Worm (Caenorhabditis elegans) whole organism, L1 larva: ENCODE measurements around the gene ZK1320.5.

Experiments
- C04F5.9 ChIP-seq: sonication (generic microtip); optimal IDR thresholded peaks from 2 replicates; lab custom pipeline; 2016; ENCODE audit warnings: missing genetic modification characterization, missing compliant biosample characterization
- aha-1 ChIP-seq: fragments of 150-350 bp; optimal IDR thresholded peaks from 2 replicates; lab custom pipeline; 2014; ENCODE audit warnings: missing biosample characterization, missing genetic modification characterization
- alr-1 ChIP-seq: fragments of 200-800 bp; sonication (Bioruptor generic); optimal IDR thresholded peaks from 2 replicates; lab custom pipeline; 2018; ENCODE audit warnings: borderline replicate concordance, mild to moderate bottlenecking, missing genetic modification characterization, missing compliant biosample characterization
- blmp-1 ChIP-seq: fragments of 150-350 bp; optimal IDR thresholded peaks from 2 replicates; lab custom pipeline; 2014; ENCODE audit warnings: missing biosample characterization, missing genetic modification characterization
- ceh-8 ChIP-seq: fragments of 200-800 bp; sonication (Bioruptor generic); optimal IDR thresholded peaks from 2 replicates; lab custom pipeline; 2018; ENCODE audit warnings: mild to moderate bottlenecking, missing genetic modification characterization, moderate library complexity, missing compliant biosample characterization
- ceh-82 ChIP-seq, 3 experiments: fragments of 150-350 bp in 1 of 3; sonication (generic microtip) in 2 of 3; optimal IDR thresholded peaks; 2 replicates each; lab custom pipeline; 2014 to 2017; ENCODE audit warnings: missing biosample characterization in 3 of 3, missing genetic modification characterization in 3 of 3
- ceh-90 ChIP-seq: sonication (generic microtip); optimal IDR thresholded peaks from 2 replicates; lab custom pipeline; 2016; ENCODE audit warnings: missing genetic modification characterization, missing compliant biosample characterization
- dpl-1 ChIP-seq, 3 experiments: fragments of 150-350 bp in 2 of 3; sonication (generic microtip) in 1 of 3; optimal IDR thresholded peaks; 2 replicates each; lab custom pipeline; 2014 to 2017; ENCODE audit warnings: missing biosample characterization in 3 of 3, missing genetic modification characterization in 3 of 3, missing genetic modification reagents in 3 of 3
- dsc-1 ChIP-seq: sonication (generic microtip); optimal IDR thresholded peaks from 2 replicates; lab custom pipeline; 2016; ENCODE audit warnings: mild to moderate bottlenecking, missing genetic modification characterization, missing compliant biosample characterization
- efl-3 ChIP-seq: fragments of 200-800 bp; sonication (Bioruptor generic); optimal IDR thresholded peaks from 2 replicates; lab custom pipeline; 2018; ENCODE audit warnings: mild to moderate bottlenecking, missing genetic modification characterization, missing compliant biosample characterization
- egl-13 ChIP-seq: sonication (generic microtip); optimal IDR thresholded peaks from 2 replicates; lab custom pipeline; 2016; ENCODE audit warnings: missing genotype, missing genetic modification reagents, missing genetic modification characterization, missing compliant biosample characterization
- elt-2 ChIP-seq: sonication (generic microtip); optimal IDR thresholded peaks from 2 replicates; lab custom pipeline; 2016; ENCODE audit warnings: missing genetic modification characterization, mild to moderate bottlenecking, inconsistent platforms, missing compliant biosample characterization, missing genetic modification reagents
- elt-3 ChIP-seq, 6 experiments: fragments of 150-350 bp in 1 of 6; sonication (generic microtip); optimal IDR thresholded peaks; 2 replicates each; lab custom pipeline; 2017 to 2018; ENCODE audit warnings: missing biosample characterization in 6 of 6, missing genetic modification characterization in 6 of 6, inconsistent platforms in 1 of 6
- fkh-10 ChIP-seq: sonication (generic microtip); optimal IDR thresholded peaks from 2 replicates; lab custom pipeline; 2017; ENCODE audit warnings: missing biosample characterization, missing genetic modification reagents, missing genetic modification characterization
- fos-1 ChIP-seq: fragments of 150-350 bp; optimal IDR thresholded peaks from 2 replicates; lab custom pipeline; 2014; ENCODE audit warnings: missing biosample characterization, missing genetic modification characterization
- grh-1 ChIP-seq: fragments of 200-800 bp; sonication (Bioruptor generic); IDR thresholded peaks from 2 replicates; pipeline ENCODE4 v1.3.6; 2022; ENCODE audit warnings: missing genetic modification reagents, missing genetic modification characterization, missing compliant biosample characterization
- hpl-2 ChIP-seq: fragments of 150-350 bp; optimal IDR thresholded peaks from 2 replicates; lab custom pipeline; 2014; ENCODE audit warnings: missing biosample characterization, missing genetic modification reagents, missing genetic modification characterization
- isw-1 ChIP-seq: fragments of 200-800 bp; sonication (Bioruptor generic); IDR thresholded peaks from 2 replicates; pipeline ENCODE4 v1.3.6; 2022; ENCODE audit warnings: missing genetic modification characterization, missing compliant biosample characterization
- jun-1 ChIP-seq: fragments of 150-350 bp; optimal IDR thresholded peaks from 2 replicates; lab custom pipeline; 2014; ENCODE audit warnings: missing biosample characterization, missing genetic modification reagents, missing genetic modification characterization
- lin-14 ChIP-seq: fragments of 200-800 bp; sonication (Bioruptor generic); optimal IDR thresholded peaks from 2 replicates; lab custom pipeline; 2018; ENCODE audit warnings: mild to moderate bottlenecking, missing genetic modification characterization, moderate library complexity, missing compliant biosample characterization
- lir-3 ChIP-seq: sonication (generic microtip); optimal IDR thresholded peaks from 2 replicates; lab custom pipeline; 2016; ENCODE audit warnings: mild to moderate bottlenecking, missing genetic modification characterization, moderate library complexity, missing compliant biosample characterization; ENCODE audit not compliant: poor library complexity
- lsy-2 ChIP-seq, 2 experiments: fragments of 150-350 bp; optimal IDR thresholded peaks; 2 replicates each; lab custom pipeline; 2014; ENCODE audit warnings: missing biosample characterization in 2 of 2, missing genetic modification characterization in 2 of 2
- mab-9 ChIP-seq: fragments of 200-800 bp; sonication (Bioruptor generic); IDR thresholded peaks from 2 replicates; pipeline ENCODE4 v1.3.6; 2022; ENCODE audit warnings: missing genetic modification reagents, missing genetic modification characterization, missing compliant biosample characterization
- mdl-1 ChIP-seq, 2 experiments: fragments of 150-350 bp; optimal IDR thresholded peaks; 2 replicates each; lab custom pipeline; 2014 to 2017; ENCODE audit warnings: missing biosample characterization in 2 of 2, missing genetic modification characterization in 2 of 2, inconsistent platforms in 1 of 2
- mef-2 ChIP-seq: fragments of 150-350 bp; optimal IDR thresholded peaks from 2 replicates; lab custom pipeline; 2014; ENCODE audit warnings: missing biosample characterization, missing genetic modification characterization
- mep-1 ChIP-seq: fragments of 150-350 bp; optimal IDR thresholded peaks from 2 replicates; lab custom pipeline; 2014; ENCODE audit warnings: missing biosample characterization, missing genetic modification characterization
- nhr-20 ChIP-seq: sonication (generic microtip); optimal IDR thresholded peaks from 2 replicates; lab custom pipeline; 2016; ENCODE audit warnings: mild to moderate bottlenecking, missing genetic modification characterization, missing compliant biosample characterization
- nhr-71 ChIP-seq: sonication (generic microtip); optimal IDR thresholded peaks from 2 replicates; lab custom pipeline; 2016; ENCODE audit warnings: mild to moderate bottlenecking, missing genetic modification characterization, moderate library complexity, missing compliant biosample characterization
- nhr-85 ChIP-seq: sonication (generic microtip); peaks from one replicate; lab custom pipeline; 2016; ENCODE audit warnings: missing genetic modification characterization, inconsistent platforms, missing compliant biosample characterization
- snpc-4 ChIP-seq: fragments of 150-350 bp; optimal IDR thresholded peaks from 2 replicates; lab custom pipeline; 2014; ENCODE audit warnings: missing biosample characterization, missing genetic modification characterization
- snu-23 ChIP-seq: sonication (generic microtip); optimal IDR thresholded peaks from 2 replicates; lab custom pipeline; 2016; ENCODE audit warnings: missing genetic modification characterization, missing compliant biosample characterization
- sox-4 ChIP-seq: sonication (generic microtip); optimal IDR thresholded peaks from 2 replicates; lab custom pipeline; 2016; ENCODE audit warnings: missing genetic modification characterization, missing compliant biosample characterization
- sup-37 ChIP-seq: fragments of 200-800 bp; sonication (Bioruptor generic); optimal IDR thresholded peaks from 2 replicates; lab custom pipeline; 2018; ENCODE audit warnings: mild to moderate bottlenecking, missing genetic modification characterization, missing compliant biosample characterization
- swsn-7 ChIP-seq: sonication (generic microtip); optimal IDR thresholded peaks from 2 replicates; lab custom pipeline; 2016; ENCODE audit warnings: missing genetic modification characterization, missing compliant biosample characterization
- tbx-2 ChIP-seq: sonication (generic microtip); optimal IDR thresholded peaks from 2 replicates; lab custom pipeline; 2016; ENCODE audit warnings: missing genetic modification characterization, missing compliant biosample characterization
- unc-130 ChIP-seq: fragments of 150-350 bp; optimal IDR thresholded peaks from 2 replicates; lab custom pipeline; 2017; ENCODE audit warnings: missing biosample characterization, missing genetic modification characterization, inconsistent platforms
- unc-30 ChIP-seq: sonication (generic microtip); optimal IDR thresholded peaks from 2 replicates; lab custom pipeline; 2017; ENCODE audit warnings: missing biosample characterization, missing genetic modification characterization
- ztf-4 ChIP-seq: fragments of 150-350 bp; optimal IDR thresholded peaks from 2 replicates; lab custom pipeline; 2014; ENCODE audit warnings: missing biosample characterization, missing genetic modification characterization

Gene ZK1320.5

ce11 chrII:9662797-9663196, 2.7 kb downstream of the ZK1320.5 start, which contains the start of gene cyp-13A10:
Gene cyp-13A10 (minus strand): TSS chrII:9662884.
- TF ChIP-seq nhr-71 (tag; lab: Kevin White, UChicago) (peak; percentile 18), mab-9 (no peak), ceh-8 (GFP tag; lab: Kevin White, UChicago) (no peak), fkh-10 (GFP tag; lab: Kevin White, UChicago) (no peak), mef-2 (no peak), snpc-4 (no peak), nhr-20 (peak; percentile 47), C04F5.9 (tag; lab: Kevin White, UChicago) (no peak), nhr-85 (tag; lab: Kevin White, UChicago) (peak; percentile 66), lsy-2 (tag; optimal IDR thresholded peaks at IDR 0.05; lab: Kevin White, UChicago) (no peak), elt-3 (tag; optimal IDR thresholded peaks at IDR 0.05; lab: Kevin White, UChicago) (peak in 1 of 6 experiments; percentile 38), mdl-1 (tag; optimal IDR thresholded peaks at IDR 0.05; lab: Kevin White, UChicago) (no peak), ceh-90 (tag; lab: Kevin White, UChicago) (no peak), blmp-1 (tag; lab: Kevin White, UChicago) (peak; percentile 26), grh-1 (GFP tag; lab: Robert Waterston, UW) (no peak), lin-14 (GFP tag; lab: Kevin White, UChicago) (peak; percentile 10), dpl-1 (GFP tag; optimal IDR thresholded peaks at IDR 0.05; lab: Kevin White, UChicago) (no peak)

DNA sequence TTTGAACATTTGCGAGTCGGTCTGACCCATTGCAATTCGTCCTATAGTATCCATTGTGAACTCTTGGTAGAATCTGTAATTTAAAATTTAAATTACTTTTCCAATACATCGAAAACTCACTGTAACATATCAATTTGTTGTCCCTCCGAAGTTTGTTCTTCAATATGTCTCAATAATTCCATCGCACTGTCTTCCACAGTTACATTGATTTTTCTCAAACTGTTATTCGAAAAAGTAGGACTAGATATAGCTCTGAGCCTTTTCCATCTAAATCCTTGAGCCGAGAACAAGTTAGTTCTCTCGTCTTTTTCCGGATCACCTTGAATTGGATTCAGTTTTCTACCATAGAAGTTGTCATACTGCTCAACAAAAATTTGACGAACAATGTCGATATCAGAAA, 3.3 kb downstream of the ZK1320.5 start:
- no peak for TF ChIP-seq sox-4 (tag; lab: Kevin White, UChicago)
- TF ChIP-seq nhr-20 = no peak
- TF ChIP-seq egl-13 (tag; lab: Kevin White, UChicago) = no peak
- no peak for TF ChIP-seq swsn-7
- no peak for TF ChIP-seq dsc-1 (tag; lab: Kevin White, UChicago)
- TF ChIP-seq mef-2 = no peak
- no peak for TF ChIP-seq sup-37 (GFP tag; lab: Kevin White, UChicago)
- TF ChIP-seq ztf-4 (tag; lab: Kevin White, UChicago) = no peak
- TF ChIP-seq efl-3 (GFP tag; lab: Kevin White, UChicago) = no peak
- no peak for TF ChIP-seq snpc-4
- TF ChIP-seq unc-130 = no peak
- TF ChIP-seq hpl-2 (GFP tag; lab: Kevin White, UChicago) = no peak
- no peak for TF ChIP-seq ceh-82 (tag; optimal IDR thresholded peaks at IDR 0.05; lab: Kevin White, UChicago)

- TF ChIP-seq fkh-10 (GFP tag; lab: Kevin White, UChicago) (no peak), mef-2 (no peak), unc-30 (tag; lab: Kevin White, UChicago) (no peak), tbx-2 (tag; lab: Kevin White, UChicago) (no peak), alr-1 (tag; lab: Kevin White, UChicago) (no peak), ztf-4 (tag; lab: Kevin White, UChicago) (no peak), isw-1 (GFP tag; lab: Robert Waterston, UW) (no peak), snu-23 (no peak), lir-3 (tag; lab: Kevin White, UChicago) (no peak), aha-1 (tag; lab: Kevin White, UChicago) (no peak), jun-1 (tag; lab: Kevin White, UChicago) (no peak), fos-1 (tag; lab: Kevin White, UChicago) (no peak), ceh-90 (tag; lab: Kevin White, UChicago) (no peak)
Measured at ce11 chrII:9660379-9660778, 5.1 kb downstream of the ZK1320.5 start, which contains the start of gene ZK1320.3. Gene ZK1320.3 (minus strand): TSS chrII:9660419.

DNA sequence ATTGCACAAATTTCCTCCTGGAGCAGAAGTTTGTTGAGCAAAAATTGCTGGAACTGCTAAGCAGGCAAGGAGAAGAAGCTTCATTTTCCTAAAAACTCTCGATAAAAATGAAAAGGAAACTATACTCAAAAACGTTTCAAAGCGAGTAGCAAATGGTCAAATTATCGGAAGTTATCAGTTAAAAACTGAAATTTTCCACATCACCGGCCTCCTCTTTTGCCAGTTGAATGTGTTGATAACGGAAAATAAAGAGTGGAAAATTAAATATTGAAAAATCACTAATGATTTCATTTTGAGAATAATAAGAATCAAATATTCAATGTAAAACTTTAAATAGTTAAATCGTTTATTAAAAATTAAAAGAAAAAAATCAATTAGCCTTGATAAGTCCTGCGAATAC, 6.6 kb downstream of the ZK1320.5 start, which contains the start of gene ZK1320.2:
ZK1320.2 (minus strand) TSS at position 88 of the 400 bp plus-strand sequence.
- TF ChIP-seq elt-3 (tag; optimal IDR thresholded peaks at IDR 0.05; lab: Kevin White, UChicago) (no peak), elt-2 (tag; lab: Kevin White, UChicago) (peak; percentile 26), nhr-85 (tag; lab: Kevin White, UChicago) (no peak), mep-1 (tag; lab: Kevin White, UChicago) (no peak)
